Worm (Caenorhabditis elegans): ENCODE results near the gene gba-3.

Gene gba-3

DNA sequence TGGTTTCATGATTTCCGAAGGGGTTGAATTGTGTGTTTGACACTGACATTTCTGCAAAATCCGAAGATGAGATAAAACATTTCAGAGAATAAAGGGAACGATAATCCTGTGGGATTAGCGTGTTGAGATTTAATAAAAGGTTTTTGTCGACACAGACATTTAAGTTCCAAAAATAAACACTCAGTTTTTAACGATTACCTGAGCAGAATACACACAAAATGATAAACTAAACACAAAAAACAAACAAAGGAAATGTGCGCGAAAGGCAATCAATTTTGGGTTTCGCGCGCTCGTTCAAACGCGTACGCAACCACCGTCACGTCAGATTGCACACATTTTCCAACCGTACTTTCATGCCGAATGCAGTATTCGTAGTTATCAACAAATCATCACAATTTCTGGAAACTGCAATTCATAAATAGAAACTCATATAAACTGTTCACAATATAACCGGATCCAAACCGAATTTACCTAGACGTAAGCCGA, 11.9 kb upstream of the gba-3 start, which contains the start of gene rif-1.1 (continued):
- TF ChIP-seq elt-1 (tag; optimal IDR thresholded peaks at IDR 0.05) (no peak), nhr-23 (tag; optimal IDR thresholded peaks at IDR 0.05) (no peak), ceh-16 (tag; optimal IDR thresholded peaks at IDR 0.05) (no peak), nhr-25 (tag; optimal IDR thresholded peaks at IDR 0.05) (no peak), gmeb-1 (tag; optimal IDR thresholded peaks at IDR 0.05) (peak; percentile 86), lsy-2 (tag; optimal IDR thresholded peaks at IDR 0.05) (peak in 1 of 2 experiments; percentile 86), zag-1 (tag; optimal IDR thresholded peaks at IDR 0.05) (no peak)

ce11 chrIV:17463108-17463608, 10.0 kb upstream of the gba-3 start, which contains the start of gene F11E6.10:
TSS of gene F11E6.10 (minus strand) at chrIV:17463158.
- TF ChIP-seq nhr-11 (tag; optimal IDR thresholded peaks at IDR 0.05), result no peak
- no peak for TF ChIP-seq lin-39 (tag; optimal IDR thresholded peaks at IDR 0.05)
- TF ChIP-seq gmeb-1 (tag; optimal IDR thresholded peaks at IDR 0.05), result no peak
- no peak for TF ChIP-seq ztf-11 (tag; optimal IDR thresholded peaks at IDR 0.05)
- TF ChIP-seq nhr-237 (tag; optimal IDR thresholded peaks at IDR 0.05), result no peak
- no peak for TF ChIP-seq ama-1 (optimal IDR thresholded peaks at IDR 0.05)
- no peak for TF ChIP-seq sem-4 (tag; optimal IDR thresholded peaks at IDR 0.05)
- no peak for TF ChIP-seq aly-2 (tag; optimal IDR thresholded peaks at IDR 0.05)
- no peak for TF ChIP-seq ceh-82 (tag; optimal IDR thresholded peaks at IDR 0.05)
- TF ChIP-seq lin-13 (GFP tag; optimal IDR thresholded peaks at IDR 0.05), result no peak
- no peak for TF ChIP-seq mab-5 (tag; optimal IDR thresholded peaks at IDR 0.05)
- TF ChIP-seq lsy-2 (tag; optimal IDR thresholded peaks at IDR 0.05), result no peak
- TF ChIP-seq nhr-21 (tag; optimal IDR thresholded peaks at IDR 0.05), result no peak
- TF ChIP-seq elt-1 (tag; optimal IDR thresholded peaks at IDR 0.05), result no peak
- no peak for TF ChIP-seq snpc-4 (tag; optimal IDR thresholded peaks at IDR 0.05)
- TF ChIP-seq Y55F3AM.14 (GFP tag; optimal IDR thresholded peaks at IDR 0.05), result no peak
- no peak for TF ChIP-seq mbf-1 (tag; optimal IDR thresholded peaks at IDR 0.05)
- TF ChIP-seq crh-2 (tag; optimal IDR thresholded peaks at IDR 0.05), result no peak
- no peak for TF ChIP-seq egl-27 (tag; optimal IDR thresholded peaks at IDR 0.05)

DNA sequence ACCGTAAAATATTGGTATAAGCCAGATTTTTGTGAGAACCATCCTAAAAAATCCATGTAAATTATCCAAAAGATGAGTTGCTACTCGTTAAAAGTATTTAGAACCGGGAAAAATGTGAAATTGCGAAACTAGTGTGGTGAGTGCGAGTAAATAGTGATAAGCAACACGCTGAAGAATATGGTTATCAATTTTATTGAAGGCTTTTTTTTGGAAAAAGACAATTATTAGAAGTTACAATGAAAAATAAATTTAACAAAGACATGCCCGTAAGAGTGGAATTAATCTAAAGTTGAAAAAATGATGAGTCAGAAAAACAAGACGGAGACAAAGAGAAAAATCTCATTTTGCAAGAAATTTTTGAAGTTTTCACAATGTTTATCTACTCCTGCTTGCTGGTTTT, 7.2 kb upstream of the gba-3 start, which contains the start of gene F11E6.6:
Gene F11E6.6, minus strand, starts transcription at position 101 of the 400 bp plus-strand sequence.
- TF ChIP-seq fos-1 (tag; optimal IDR thresholded peaks at IDR 0.05), result peak; percentile 48
- no peak for TF ChIP-seq dmd-4 (tag; optimal IDR thresholded peaks at IDR 0.05)

DNA sequence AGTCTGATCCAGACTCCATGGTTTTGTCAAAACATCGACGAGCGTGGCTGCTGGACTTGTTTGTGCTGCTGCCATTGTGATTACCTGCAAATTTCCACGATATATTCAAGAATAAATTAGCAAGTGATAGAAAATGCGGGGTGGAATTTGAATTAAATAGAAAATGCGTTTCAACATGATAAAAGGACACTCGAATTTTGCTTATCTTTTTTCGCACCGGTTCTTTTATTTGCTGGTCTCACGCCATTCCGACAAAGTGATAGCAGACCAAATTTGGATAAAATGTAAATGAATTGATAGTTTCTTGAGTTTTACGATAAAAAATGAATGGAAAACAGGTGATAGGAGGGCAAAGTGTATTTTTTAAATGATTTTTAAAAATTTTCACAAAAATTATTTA, 5.8 kb upstream of the gba-3 start, which contains the start of gene elo-2:
Gene elo-2, minus strand, starts transcription at position 84 of the 400 bp plus-strand sequence.
- TF ChIP-seq ZK546.5 (tag; optimal IDR thresholded peaks at IDR 0.05), result no peak
- TF ChIP-seq sma-9 (GFP tag; optimal IDR thresholded peaks at IDR 0.05), result peak; percentile 59
- no peak for TF ChIP-seq sma-9 (tag; optimal IDR thresholded peaks at IDR 0.05)
- no peak for TF ChIP-seq mbf-1 (tag; optimal IDR thresholded peaks at IDR 0.05)
- TF ChIP-seq gmeb-1 (tag; optimal IDR thresholded peaks at IDR 0.05), result peak; percentile 40
- peak; percentile 30 for TF ChIP-seq fos-1 (tag; optimal IDR thresholded peaks at IDR 0.05)
- no peak for TF ChIP-seq egl-27 (tag; optimal IDR thresholded peaks at IDR 0.05)
- TF ChIP-seq ztf-4 (tag; optimal IDR thresholded peaks at IDR 0.05), result no peak
- TF ChIP-seq crh-2 (tag; optimal IDR thresholded peaks at IDR 0.05), result peak; percentile 9
- TF ChIP-seq F13H6.1 (tag; optimal IDR thresholded peaks at IDR 0.05), result no peak

- TF ChIP-seq unc-55 (GFP tag; optimal IDR thresholded peaks at IDR 0.05) (peak; percentile 68), C34F6.9 (tag; optimal IDR thresholded peaks at IDR 0.05) (peak; percentile 38), sma-9 (GFP tag; optimal IDR thresholded peaks at IDR 0.05) (no peak), sma-9 (tag; optimal IDR thresholded peaks at IDR 0.05) (no peak)
Measured at ce11 chrIV:17467825-17468224, 5.3 kb upstream of the gba-3 start.

DNA sequence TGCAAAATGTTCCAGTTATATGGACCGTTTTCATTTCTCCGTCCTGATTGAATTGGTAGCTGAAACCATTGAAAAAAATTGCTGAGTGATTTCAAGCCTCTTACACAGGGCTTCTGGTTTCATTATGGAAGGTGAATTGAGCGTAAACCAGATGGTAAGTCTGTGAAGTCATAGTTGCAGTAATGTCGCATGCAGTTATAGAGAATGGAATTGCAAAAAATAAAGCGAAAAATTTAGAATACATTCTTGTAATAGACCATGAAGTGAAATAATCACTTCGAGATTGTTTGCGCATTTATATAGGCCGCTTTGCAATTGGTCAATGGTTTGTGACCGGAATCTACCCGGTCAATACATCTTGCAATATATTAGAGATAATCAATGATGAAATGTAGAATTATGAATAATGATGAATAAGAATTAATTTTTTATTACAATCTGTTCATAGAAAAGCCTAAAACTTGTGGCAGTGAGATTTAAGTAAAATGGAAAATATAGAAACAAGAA, 3.0 kb upstream of the gba-3 start, which contains the start of gene F11E6.4:
Gene F11E6.4, minus strand, starts transcription at position 259 of the 507 bp plus-strand sequence.
- TF ChIP-seq nhr-25 (tag; optimal IDR thresholded peaks at IDR 0.05) (peak; percentile 73), blmp-1 (tag; optimal IDR thresholded peaks at IDR 0.05; ENCODE audit: insufficient read depth) (no peak), sma-9 (GFP tag; optimal IDR thresholded peaks at IDR 0.05) (no peak), sma-9 (tag; optimal IDR thresholded peaks at IDR 0.05) (no peak), sma-3 (GFP tag; optimal IDR thresholded peaks at IDR 0.05) (no peak), unc-62 (GFP tag; optimal IDR thresholded peaks at IDR 0.05) (no peak), nhr-12 (tag; optimal IDR thresholded peaks at IDR 0.05) (no peak), nhr-77 (tag; optimal IDR thresholded peaks at IDR 0.05) (no peak), mab-5 (tag; optimal IDR thresholded peaks at IDR 0.05) (no peak), nhr-129 (tag; optimal IDR thresholded peaks at IDR 0.05) (no peak), ZK546.5 (tag; optimal IDR thresholded peaks at IDR 0.05) (no peak), C34F6.9 (tag; optimal IDR thresholded peaks at IDR 0.05) (no peak), elt-1 (tag; optimal IDR thresholded peaks at IDR 0.05) (no peak), mdl-1 (tag; optimal IDR thresholded peaks at IDR 0.05) (no peak), lsy-2 (tag; optimal IDR thresholded peaks at IDR 0.05) (no peak), snpc-4 (tag; optimal IDR thresholded peaks at IDR 0.05) (no peak), gmeb-1 (tag; optimal IDR thresholded peaks at IDR 0.05) (no peak), ztf-4 (tag; optimal IDR thresholded peaks at IDR 0.05) (peak; percentile 35), skn-1 (tag; optimal IDR thresholded peaks at IDR 0.05) (no peak), alr-1 (tag; optimal IDR thresholded peaks at IDR 0.05) (no peak), nhr-237 (tag; optimal IDR thresholded peaks at IDR 0.05) (no peak), Y55F3AM.14 (GFP tag; optimal IDR thresholded peaks at IDR 0.05) (no peak), egl-27 (tag; optimal IDR thresholded peaks at IDR 0.05) (no peak), lin-13 (GFP tag; optimal IDR thresholded peaks at IDR 0.05) (peak; percentile 28), zag-1 (tag; optimal IDR thresholded peaks at IDR 0.05) (no peak), sem-4 (tag; optimal IDR thresholded peaks at IDR 0.05) (no peak)

All from whole organism, L2 larva.